Worm (Caenorhabditis elegans): Measurements from ENCODE around the gene W02G9.4.

DNA sequence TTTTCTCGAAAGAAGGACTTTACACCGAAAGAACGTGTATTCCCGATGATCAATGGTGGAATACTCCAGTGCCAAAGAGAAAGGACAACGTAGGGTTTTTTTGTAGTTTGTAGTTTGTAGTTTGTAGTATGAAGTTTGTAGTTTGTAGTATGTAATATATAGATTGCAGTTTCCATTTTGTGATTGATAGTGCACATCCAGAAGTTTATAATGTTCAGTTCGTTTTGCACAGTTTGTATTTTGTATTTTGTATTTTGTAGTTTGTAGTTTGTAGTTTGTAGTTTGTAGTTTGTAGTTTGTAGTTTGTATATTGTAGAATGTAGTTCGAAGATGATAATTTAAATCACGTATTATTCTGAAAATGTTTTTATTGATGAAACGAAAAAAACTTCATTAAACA is 49.2 kb upstream of the W02G9.4 start:
- no peak for TF ChIP-seq nhr-76 (tag; optimal IDR thresholded peaks at IDR 0.05)
- TF ChIP-seq pha-4 (tag; optimal IDR thresholded peaks at IDR 0.05), result no peak
- no peak for TF ChIP-seq bed-3 (GFP tag; optimal IDR thresholded peaks at IDR 0.05)
- TF ChIP-seq nhr-237 (tag; optimal IDR thresholded peaks at IDR 0.05), result no peak

Data from whole organism, mixed stage, embryonic.